Fruit fly (Drosophila melanogaster): ENCODE results near the gene CG2604.
A peak's percentile ranks its signal among the peaks of the same experiment; 100 is the strongest.

Gene CG2604

dm6 chr3R:5198302-5198701 lies 24.9 kb downstream of the CG2604 start (continued):
- TF ChIP-seq CG17359 (tag; optimal IDR thresholded peaks at IDR 0.05), result peak; percentile 57
- peak; percentile 30 for TF ChIP-seq CG16863 (GFP tag; optimal IDR thresholded peaks at IDR 0.05)
- no peak for TF ChIP-seq CG15601 (tag; optimal IDR thresholded peaks at IDR 0.05)
- TF ChIP-seq CG30020 (tag; optimal IDR thresholded peaks at IDR 0.05), result no peak
- no peak for TF ChIP-seq CG6175 (GFP tag; IDR thresholded peaks at IDR 0.05)
- TF ChIP-seq CG3163 (GFP tag; optimal IDR thresholded peaks at IDR 0.05), result peak; percentile 39
- TF ChIP-seq Meics (GFP tag; optimal IDR thresholded peaks at IDR 0.05), result peak; percentile 79
- no peak for TF ChIP-seq CG34224 (GFP tag; IDR thresholded peaks at IDR 0.05; ENCODE audit: partially characterized antibody)
- TF ChIP-seq CG3281 (GFP tag; optimal IDR thresholded peaks at IDR 0.05), result peak; percentile 67
- peak; percentile 81 for TF ChIP-seq sens (GFP tag)
- peak; percentile 48 for TF ChIP-seq CG6813 (GFP tag; optimal IDR thresholded peaks at IDR 0.05)
- no peak for TF ChIP-seq NC2α (GFP tag; optimal IDR thresholded peaks at IDR 0.05)
- peak; percentile 21 for TF ChIP-seq fd96Cb (tag; optimal IDR thresholded peaks at IDR 0.05)
- no peak for TF ChIP-seq Stat92E (GFP tag; optimal IDR thresholded peaks at IDR 0.05)
- TF ChIP-seq Drgx (GFP tag; IDR thresholded peaks at IDR 0.05), result peak; percentile 48; the same call in 1 of the 2 replicates
- TF ChIP-seq eyg (GFP tag; optimal IDR thresholded peaks at IDR 0.05), result peak; percentile 56
- peak; percentile 12 for TF ChIP-seq D19A (tag; optimal IDR thresholded peaks at IDR 0.05)
- TF ChIP-seq CrebB (tag; optimal IDR thresholded peaks at IDR 0.05), result no peak
- TF ChIP-seq Hsf (GFP tag; optimal IDR thresholded peaks at IDR 0.05), result peak; percentile 40
- TF ChIP-seq Sin3A (optimal IDR thresholded peaks at IDR 0.05), result no peak
- peak; percentile 21 for TF ChIP-seq CG18262 (tag; optimal IDR thresholded peaks at IDR 0.05)
- TF ChIP-seq stwl (tag; optimal IDR thresholded peaks at IDR 0.05), result no peak
- TF ChIP-seq Oaz (GFP tag; IDR thresholded peaks at IDR 0.05), result peak; percentile 59; the same call in 1 of the 2 replicates
- no peak for TF ChIP-seq CG10431 (GFP tag; optimal IDR thresholded peaks at IDR 0.05)
- TF ChIP-seq CG31388 (GFP tag; optimal IDR thresholded peaks at IDR 0.05), result no peak
- no peak for TF ChIP-seq Vsx1 (GFP tag; optimal IDR thresholded peaks at IDR 0.05)
- TF ChIP-seq chn (GFP tag; optimal IDR thresholded peaks at IDR 0.05), result peak; percentile 31
- no peak for TF ChIP-seq CG3838 (GFP tag; optimal IDR thresholded peaks at IDR 0.05)
- TF ChIP-seq Lpt (GFP tag; optimal IDR thresholded peaks at IDR 0.05), result no peak
- peak; percentile 48 for TF ChIP-seq CoRest (tag; optimal IDR thresholded peaks at IDR 0.05)
- peak; percentile 79 for TF ChIP-seq Atf6 (GFP tag; IDR thresholded peaks at IDR 0.05)
- no peak for TF ChIP-seq Dp (GFP tag; optimal IDR thresholded peaks at IDR 0.05)
- TF ChIP-seq Dek (tag; optimal IDR thresholded peaks at IDR 0.05), result peak; percentile 72
- TF ChIP-seq pho (GFP tag; optimal IDR thresholded peaks at IDR 0.05), result peak; percentile 63
- peak; percentile 54; the same call in 1 of the 2 replicates for TF ChIP-seq CG6689 (GFP tag; IDR thresholded peaks at IDR 0.05)
- TF ChIP-seq caup (GFP tag; optimal IDR thresholded peaks at IDR 0.05; ENCODE audit: severe bottlenecking), result peak; percentile 68
- TF ChIP-seq tll (GFP tag; optimal IDR thresholded peaks at IDR 0.05), result no peak
- peak; percentile 50 for TF ChIP-seq jumu (GFP tag; optimal IDR thresholded peaks at IDR 0.05)
- no peak for TF ChIP-seq Abd-B (GFP tag; optimal IDR thresholded peaks at IDR 0.05)
- 0 out of 2 replicates have a peak, but pooled peaks have one; percentile 11 for TF ChIP-seq ap (GFP tag; IDR thresholded peaks at IDR 0.05)
- TF ChIP-seq NC2β (GFP tag; optimal IDR thresholded peaks at IDR 0.05), result peak; percentile 22
- no peak for TF ChIP-seq CG14667 (GFP tag; IDR thresholded peaks at IDR 0.05)
- TF ChIP-seq MTF-1 (GFP tag; optimal IDR thresholded peaks at IDR 0.05; ENCODE audit: borderline replicate concordance), result no peak
- TF ChIP-seq CG17186 (GFP tag; optimal IDR thresholded peaks at IDR 0.05), result no peak
- peak; percentile 18 for TF ChIP-seq CG18011 (GFP tag; optimal IDR thresholded peaks at IDR 0.05)
- TF ChIP-seq CG9876 (GFP tag; optimal IDR thresholded peaks at IDR 0.05), result peak; percentile 40
- TF ChIP-seq repo (GFP tag; optimal IDR thresholded peaks at IDR 0.05), result no peak
- peak; percentile 49 for TF ChIP-seq unpg (GFP tag; optimal IDR thresholded peaks at IDR 0.05)
- no peak for TF ChIP-seq yki (optimal IDR thresholded peaks at IDR 0.05)
- TF ChIP-seq kni (GFP tag; optimal IDR thresholded peaks at IDR 0.05), result no peak
- TF ChIP-seq Mrtf (GFP tag; IDR thresholded peaks at IDR 0.05), result 0 out of 3 replicates have a peak, but pooled peaks have one; percentile 47
